Fruit fly (Drosophila melanogaster) whole organism, adult: ENCODE data around the gene CG7675.

Experiments
- CG12768 ChIP-seq: fragments of 200-800 bp; sonication (Bioruptor generic); optimal IDR thresholded peaks from 2 replicates; lab custom pipeline; 2017; ENCODE audit warnings: missing biosample characterization, missing genetic modification characterization, mild to moderate bottlenecking, moderate library complexity, missing genetic modification reagents
- CG14711 ChIP-seq: fragments of 200-800 bp; sonication (Bioruptor generic); optimal IDR thresholded peaks from 2 replicates; lab custom pipeline; 2018; ENCODE audit warnings: missing biosample characterization, mild to moderate bottlenecking, missing genetic modification characterization, moderate library complexity
- CG7045 ChIP-seq: fragments of 200-800 bp; sonication (Bioruptor generic); optimal IDR thresholded peaks from 2 replicates; lab custom pipeline; 2017; ENCODE audit warnings: missing biosample characterization, mild to moderate bottlenecking, missing genetic modification characterization
- CG7101 ChIP-seq: fragments of 200-800 bp; sonication (Bioruptor generic); optimal IDR thresholded peaks from 2 replicates; lab custom pipeline; 2018; ENCODE audit warnings: missing biosample characterization, mild to moderate bottlenecking, missing genetic modification characterization, moderate library complexity
- Crg-1 ChIP-seq: fragments of 200-800 bp; sonication (Bioruptor generic); optimal IDR thresholded peaks from 2 replicates; lab custom pipeline; 2016; ENCODE audit warnings: missing biosample characterization, missing genetic modification characterization
- Hr96 ChIP-seq: fragments of 200-800 bp; sonication (Bioruptor generic); optimal IDR thresholded peaks from 2 replicates; lab custom pipeline; 2016; ENCODE audit warnings: missing biosample characterization, missing genetic modification characterization
- Mnt ChIP-seq: fragments of 200-800 bp; sonication (Bioruptor generic); optimal IDR thresholded peaks from 2 replicates; lab custom pipeline; 2016; ENCODE audit warnings: missing biosample characterization, mild to moderate bottlenecking, missing genetic modification characterization
- cic ChIP-seq: fragments of 200-800 bp; sonication (Bioruptor generic); optimal IDR thresholded peaks from 2 replicates; lab custom pipeline; 2017; ENCODE audit warnings: missing biosample characterization, mild to moderate bottlenecking, missing genetic modification characterization, moderate library complexity
- cnc ChIP-seq, 2 experiments: fragments of >200 bp; optimal IDR thresholded peaks; 2 replicates each; lab custom pipeline; 2017
- kay ChIP-seq: fragments of 200-800 bp; sonication (Bioruptor generic); peaks from one replicate; lab custom pipeline; 2016; ENCODE audit warnings: missing biosample characterization, missing genetic modification characterization, borderline replicate concordance
- ovo ChIP-seq: fragments of 200-800 bp; sonication (Bioruptor generic); optimal IDR thresholded peaks from 2 replicates; lab custom pipeline; 2016; ENCODE audit warnings: missing biosample characterization, missing genetic modification characterization
- pad ChIP-seq: fragments of 200-800 bp; sonication (Bioruptor generic); optimal IDR thresholded peaks from 3 replicates; lab custom pipeline; 2017; ENCODE audit warnings: missing biosample characterization, missing genetic modification characterization, mild to moderate bottlenecking, moderate library complexity, missing genetic modification reagents
- toe ChIP-seq: fragments of 200-800 bp; sonication (Bioruptor generic); optimal IDR thresholded peaks from 2 replicates; lab custom pipeline; 2016; ENCODE audit warnings: missing biosample characterization, missing genetic modification characterization

DNA sequence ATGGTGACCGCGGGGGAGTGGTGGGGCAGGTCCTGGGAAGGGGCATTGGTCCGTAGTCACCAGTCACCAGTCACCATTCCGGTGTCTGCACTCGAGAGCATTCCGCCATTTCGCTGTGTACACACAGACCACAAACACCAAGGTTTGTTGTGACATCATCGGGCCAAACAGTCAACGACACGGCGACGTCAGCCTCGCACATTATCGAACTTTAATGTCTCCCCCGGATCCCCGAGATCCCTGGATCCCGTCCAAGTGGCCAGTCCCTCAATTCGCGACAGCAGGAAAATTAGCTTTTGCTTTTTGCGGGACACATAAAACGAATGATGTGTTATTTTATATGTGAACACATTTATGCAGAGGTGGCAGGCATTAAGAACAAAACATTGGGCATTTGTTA lies 13.9 kb upstream of the CG7675 start:
- TF ChIP-seq toe (GFP tag; lab: Kevin White, UChicago) (no peak), CG7101 (tag; lab: Kevin White, UChicago) (no peak), cnc (optimal IDR thresholded peaks at IDR 0.05; lab: Kevin White, UChicago) (no peak), CG12768 (GFP tag; lab: Kevin White, UChicago) (no peak), pad (GFP tag; lab: Kevin White, UChicago) (no peak), Mnt (GFP tag; lab: Kevin White, UChicago) (no peak), kay (GFP tag; lab: Kevin White, UChicago) (no peak), CG14711 (tag; lab: Kevin White, UChicago) (no peak), CG7045 (no peak), Crg-1 (no peak), cic (GFP tag; lab: Kevin White, UChicago) (no peak), Hr96 (no peak), ovo (GFP tag; lab: Kevin White, UChicago) (no peak)
